Fruit fly (Drosophila melanogaster) whole organism, embryonic: Measurements from ENCODE around the gene mRpL49.

ENCODE experiments used
- CG10209 ChIP-seq: fragments of 200-800 bp; sonication (Bioruptor generic); optimal IDR thresholded peaks from 3 replicates; lab custom pipeline; 2017; ENCODE audit warnings: missing biosample characterization, mild to moderate bottlenecking, missing genetic modification characterization, missing genetic modification reagents
- CG10462 ChIP-seq: fragments of 200-800 bp; sonication (Bioruptor generic); optimal IDR thresholded peaks from 2 replicates; lab custom pipeline; 2016; ENCODE audit warnings: missing biosample characterization, missing genetic modification characterization
- CG13424 ChIP-seq: fragments of 200-800 bp; sonication (Bioruptor generic); optimal IDR thresholded peaks from 2 replicates; lab custom pipeline; 2019; ENCODE audit warnings: missing biosample characterization, mild to moderate bottlenecking, missing genetic modification characterization, moderate library complexity
- CG15514 ChIP-seq: fragments of 200-800 bp; sonication (Bioruptor generic); optimal IDR thresholded peaks from 3 replicates; lab custom pipeline; 2017; ENCODE audit warnings: missing biosample characterization, missing genetic modification characterization, mild to moderate bottlenecking, moderate library complexity, missing genetic modification reagents
- CG16815 ChIP-seq: fragments of 200-800 bp; sonication (Bioruptor generic); optimal IDR thresholded peaks from 3 replicates; lab custom pipeline; 2017; ENCODE audit warnings: missing biosample characterization, mild to moderate bottlenecking, missing genetic modification characterization
- CG17186 ChIP-seq: fragments of 200-800 bp; sonication (Bioruptor generic); optimal IDR thresholded peaks from 3 replicates; lab custom pipeline; 2017; ENCODE audit warnings: missing biosample characterization, missing genetic modification reagents, missing genetic modification characterization
- CG17612 ChIP-seq: fragments of 200-800 bp; sonication (Bioruptor generic); IDR thresholded peaks from 2 replicates; pipeline ENCODE4 v1.3.6; 2022; ENCODE audit warnings: missing biosample characterization, missing genetic modification characterization
- CG18011 ChIP-seq: fragments of 200-800 bp; sonication (Bioruptor generic); optimal IDR thresholded peaks from 2 replicates; lab custom pipeline; 2017; ENCODE audit warnings: missing biosample characterization, missing genetic modification characterization, mild to moderate bottlenecking, moderate library complexity, missing genotype
- CG2712 ChIP-seq: fragments of 200-800 bp; optimal IDR thresholded peaks from 3 replicates; lab custom pipeline; 2019; ENCODE audit warnings: missing biosample characterization, mild to moderate bottlenecking, missing genetic modification characterization, moderate library complexity
- CG3065 ChIP-seq: fragments of 200-800 bp; sonication (Bioruptor generic); optimal IDR thresholded peaks from 2 replicates; lab custom pipeline; 2016; ENCODE audit warnings: missing biosample characterization, missing genetic modification characterization
- CG3281 ChIP-seq: fragments of 200-800 bp; sonication (Bioruptor generic); optimal IDR thresholded peaks from 3 replicates; lab custom pipeline; 2017; ENCODE audit warnings: missing biosample characterization, mild to moderate bottlenecking, missing genetic modification characterization
- CG34224 ChIP-seq: fragments of 200-800 bp; sonication (Bioruptor generic); IDR thresholded peaks from 3 replicates; pipeline ENCODE4 v1.3.6; 2022; ENCODE audit warnings: missing biosample characterization, missing genetic modification characterization; ENCODE audit not compliant: partially characterized antibody
- CG34376 ChIP-seq: fragments of 200-800 bp; sonication (Bioruptor generic); optimal IDR thresholded peaks from 2 replicates; lab custom pipeline; 2018; ENCODE audit warnings: missing biosample characterization, mild to moderate bottlenecking, missing genetic modification characterization
- CG34422 ChIP-seq: fragments of 200-800 bp; sonication (Bioruptor generic); IDR thresholded peaks from 3 replicates; pipeline ENCODE4 v1.3.6; 2022; ENCODE audit warnings: missing biosample characterization, missing genetic modification characterization
- CG3847 ChIP-seq: fragments of 200-800 bp; sonication (Bioruptor generic); IDR thresholded peaks from 2 replicates; pipeline ENCODE4 v1.3.6; 2022; ENCODE audit warnings: missing biosample characterization, missing genetic modification characterization
- CG6683 ChIP-seq: fragments of 200-800 bp; sonication (Bioruptor generic); optimal IDR thresholded peaks from 2 replicates; lab custom pipeline; 2017; ENCODE audit warnings: missing biosample characterization, mild to moderate bottlenecking, missing genetic modification characterization, missing genetic modification reagents
- CG6765 ChIP-seq: fragments of 200-800 bp; sonication (Bioruptor generic); optimal IDR thresholded peaks from 3 replicates; lab custom pipeline; 2017; ENCODE audit warnings: missing biosample characterization, mild to moderate bottlenecking, missing genetic modification characterization
- CG6791 ChIP-seq: fragments of 200-800 bp; sonication (Bioruptor generic); IDR thresholded peaks from 3 replicates; pipeline ENCODE4 v1.3.6; 2022; ENCODE audit warnings: missing biosample characterization, missing genetic modification characterization; ENCODE audit not compliant: partially characterized antibody
- CG7357 ChIP-seq: fragments of 200-800 bp; sonication (Bioruptor generic); IDR thresholded peaks from 3 replicates; pipeline ENCODE4 v1.3.6; 2022; ENCODE audit warnings: missing biosample characterization, missing genetic modification characterization
- CG8944 ChIP-seq: fragments of 200-800 bp; sonication (Bioruptor generic); optimal IDR thresholded peaks from 3 replicates; lab custom pipeline; 2016; ENCODE audit warnings: missing biosample characterization, missing genetic modification characterization
- D ChIP-seq, 2 experiments: fragments of 200-800 bp in 1 of 2; fragments of >200 bp in 1 of 2; sonication (Bioruptor generic) in 1 of 2; optimal IDR thresholded peaks; 2 replicates in 1 of 2; 3 replicates in 1 of 2; lab custom pipeline; 2017; ENCODE audit warnings: mild to moderate bottlenecking in 1 of 2, missing biosample characterization in 1 of 2, missing genetic modification characterization in 1 of 2, missing genetic modification reagents in 1 of 2
- Dad ChIP-seq: fragments of 200-800 bp; sonication (Bioruptor generic); optimal IDR thresholded peaks from 3 replicates; lab custom pipeline; 2016; ENCODE audit warnings: missing biosample characterization, missing genetic modification characterization
- Dp ChIP-seq: fragments of 200-800 bp; sonication (Bioruptor generic); optimal IDR thresholded peaks from 2 replicates; lab custom pipeline; 2018; ENCODE audit warnings: missing biosample characterization, mild to moderate bottlenecking, missing genetic modification characterization, moderate library complexity
- Drgx ChIP-seq: fragments of 200-800 bp; sonication (Bioruptor generic); IDR thresholded peaks from 2 replicates; pipeline ENCODE4 v1.3.6; 2022; ENCODE audit warnings: missing biosample characterization, missing genetic modification characterization
- E2f2 ChIP-seq: fragments of 200-800 bp; sonication (Bioruptor generic); IDR thresholded peaks from 2 replicates; pipeline ENCODE4 v1.3.6; 2022; ENCODE audit warnings: missing biosample characterization, missing genetic modification characterization
- ERR ChIP-seq: fragments of 200-800 bp; sonication (Bioruptor generic); optimal IDR thresholded peaks from 2 replicates; lab custom pipeline; 2016; ENCODE audit warnings: missing biosample characterization, missing genetic modification characterization
- Ets97D ChIP-seq: fragments of 200-800 bp; sonication (Bioruptor generic); optimal IDR thresholded peaks from 3 replicates; lab custom pipeline; 2016; ENCODE audit warnings: missing biosample characterization, missing genetic modification characterization
- H2.0 ChIP-seq: fragments of 200-800 bp; sonication (Bioruptor generic); IDR thresholded peaks from 2 replicates; pipeline ENCODE4 v1.3.6; 2022; ENCODE audit warnings: missing biosample characterization, missing genetic modification characterization
- HLH4C ChIP-seq: fragments of 200-800 bp; sonication (Bioruptor generic); IDR thresholded peaks from 3 replicates; pipeline ENCODE4 v1.3.6; 2022; ENCODE audit warnings: missing biosample characterization, missing genetic modification characterization; ENCODE audit not compliant: partially characterized antibody
- HLH54F ChIP-seq: fragments of 200-800 bp; sonication (Bioruptor generic); optimal IDR thresholded peaks from 3 replicates; lab custom pipeline; 2016; ENCODE audit warnings: missing biosample characterization, missing genetic modification characterization
- HmgD ChIP-seq: fragments of 200-800 bp; sonication (Bioruptor generic); optimal IDR thresholded peaks from 3 replicates; lab custom pipeline; 2016; ENCODE audit warnings: missing biosample characterization, missing genetic modification characterization
- Hmr ChIP-seq: fragments of 200-800 bp; sonication (Bioruptor generic); optimal IDR thresholded peaks from 3 replicates; lab custom pipeline; 2017; ENCODE audit warnings: mild to moderate bottlenecking, missing biosample characterization, missing genetic modification reagents, missing genetic modification characterization
- Oli ChIP-seq: fragments of 200-800 bp; sonication (Bioruptor generic); optimal IDR thresholded peaks from 2 replicates; lab custom pipeline; 2018; ENCODE audit warnings: missing biosample characterization, mild to moderate bottlenecking, missing genetic modification characterization, moderate library complexity
- Poxn ChIP-seq: fragments of 200-800 bp; sonication (Bioruptor generic); IDR thresholded peaks from 2 replicates; pipeline ENCODE4 v1.3.6; 2022; ENCODE audit warnings: missing biosample characterization, missing genetic modification characterization
- Sry-δ ChIP-seq: fragments of 200-800 bp; sonication (Bioruptor generic); optimal IDR thresholded peaks from 2 replicates; lab custom pipeline; 2016; ENCODE audit warnings: missing biosample characterization, missing genetic modification characterization
- Ssrp ChIP-seq: fragments of 200-800 bp; sonication (Bioruptor generic); optimal IDR thresholded peaks from 2 replicates; lab custom pipeline; 2018; ENCODE audit warnings: missing biosample characterization, mild to moderate bottlenecking, missing genetic modification characterization, moderate library complexity
- Vsx1 ChIP-seq: fragments of 200-800 bp; sonication (Bioruptor generic); optimal IDR thresholded peaks from 2 replicates; lab custom pipeline; 2017; ENCODE audit warnings: missing biosample characterization, mild to moderate bottlenecking, missing genetic modification characterization, missing genetic modification reagents
- abd-A ChIP-seq: fragments of 200-800 bp; sonication (Bioruptor generic); optimal IDR thresholded peaks from 3 replicates; lab custom pipeline; 2019; ENCODE audit warnings: missing biosample characterization, mild to moderate bottlenecking, missing genetic modification characterization, moderate library complexity
- bab2 ChIP-seq: fragments of 200-800 bp; sonication (Bioruptor generic); optimal IDR thresholded peaks from 2 replicates; lab custom pipeline; 2016; ENCODE audit warnings: missing biosample characterization, missing genetic modification characterization
- bowl ChIP-seq: fragments of 200-800 bp; sonication (Bioruptor generic); IDR thresholded peaks from 2 replicates; pipeline ENCODE4 v1.3.6; 2022; ENCODE audit warnings: missing biosample characterization, missing genetic modification characterization
- eyg ChIP-seq: fragments of 200-800 bp; sonication (Bioruptor generic); optimal IDR thresholded peaks from 3 replicates; lab custom pipeline; 2016; ENCODE audit warnings: missing biosample characterization, missing genetic modification characterization
- jing ChIP-seq: fragments of 200-800 bp; sonication (Bioruptor generic); optimal IDR thresholded peaks from 2 replicates; lab custom pipeline; 2018; ENCODE audit warnings: missing biosample characterization, mild to moderate bottlenecking, missing genetic modification characterization
- lbe ChIP-seq: fragments of 200-800 bp; sonication (Bioruptor generic); optimal IDR thresholded peaks from 2 replicates; lab custom pipeline; 2016; ENCODE audit warnings: missing biosample characterization, mild to moderate bottlenecking, missing genetic modification characterization
- lola ChIP-seq, 3 experiments: fragments of >200 bp in 2 of 3; fragments of 200-800 bp in 1 of 3; sonication (Bioruptor generic) in 1 of 3; optimal IDR thresholded peaks; 2 replicates each; lab custom pipeline; 2017 to 2019; ENCODE audit warnings: missing biosample characterization in 3 of 3, missing genetic modification characterization in 3 of 3, mild to moderate bottlenecking in 1 of 3, moderate library complexity in 1 of 3
- mld ChIP-seq: fragments of 200-800 bp; sonication (Bioruptor generic); IDR thresholded peaks from 3 replicates; pipeline ENCODE4 v1.3.6; 2022; ENCODE audit warnings: missing biosample characterization, missing genetic modification characterization; ENCODE audit not compliant: partially characterized antibody
- pb ChIP-seq: fragments of 200-800 bp; sonication (Bioruptor generic); optimal IDR thresholded peaks from 3 replicates; lab custom pipeline; 2016; ENCODE audit warnings: missing biosample characterization, missing genetic modification characterization
- peb ChIP-seq: fragments of 200-800 bp; sonication (Bioruptor generic); IDR thresholded peaks from 2 replicates; pipeline ENCODE4 v1.3.6; 2022; ENCODE audit warnings: missing biosample characterization, missing genetic modification characterization
- ranshi ChIP-seq: fragments of 200-800 bp; sonication (Bioruptor generic); IDR thresholded peaks from 2 replicates; pipeline ENCODE4 v1.3.6; 2022; ENCODE audit warnings: missing biosample characterization, missing genetic modification characterization
- sens ChIP-seq: fragments of 200-800 bp; sonication (Bioruptor generic); peaks from one replicate; lab custom pipeline; 2016; ENCODE audit warnings: missing biosample characterization, missing genetic modification characterization
- sim ChIP-seq: fragments of 200-800 bp; sonication (Bioruptor generic); IDR thresholded peaks from 2 replicates; pipeline ENCODE4 v1.3.6; 2022; ENCODE audit warnings: missing biosample characterization, missing genetic modification characterization

Gene mRpL49

DNA sequence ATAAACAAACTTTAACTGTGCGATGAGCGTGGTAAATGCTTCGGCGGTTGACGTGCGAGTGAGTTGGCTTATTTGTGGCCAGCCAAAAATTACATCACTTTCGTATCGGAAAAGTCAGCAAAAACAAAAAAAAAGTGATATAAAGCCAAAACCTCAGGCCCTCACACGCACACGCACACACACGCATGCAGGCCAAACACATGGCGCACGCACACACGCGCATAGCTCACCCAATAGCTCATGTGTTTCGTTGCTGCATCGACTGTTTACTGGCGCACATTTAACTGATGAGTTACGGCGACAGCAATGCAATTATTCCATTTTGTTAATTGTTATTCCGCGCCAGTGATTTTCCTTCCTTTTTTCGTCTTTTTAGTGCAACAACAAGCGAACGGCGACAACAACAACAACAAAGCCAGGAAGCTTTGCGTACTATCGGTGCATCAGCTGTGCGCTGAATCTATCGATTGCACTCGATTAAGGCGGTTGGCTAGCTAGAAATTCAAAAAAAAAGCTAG lies 3.7 kb upstream of the mRpL49 start, which contains the start of gene Flad1 (continued):
- TF ChIP-seq Vsx1 (GFP tag; lab: Kevin White, UChicago) = no peak
- no peak for TF ChIP-seq CG8944 (GFP tag; lab: Kevin White, UChicago)
- TF ChIP-seq CG6683 (GFP tag; lab: Kevin White, UChicago) = no peak
- no peak for TF ChIP-seq bowl
- TF ChIP-seq CG34224 (GFP tag; lab: Robert Waterston, UW) = no peak
- no peak for TF ChIP-seq jing
- no peak for TF ChIP-seq H2.0 (GFP tag; lab: Robert Waterston, UW)
- peak; percentile 37; the same call in 1 of the 3 replicates for TF ChIP-seq mld (GFP tag; lab: Robert Waterston, UW)
- TF ChIP-seq CG16815 = no peak
- no peak for TF ChIP-seq CG6765 (GFP tag; lab: Kevin White, UChicago)
- peak; percentile 56; the same call in 1 of the 3 replicates for TF ChIP-seq HLH4C (GFP tag; lab: Robert Waterston, UW)
- no peak for TF ChIP-seq Poxn (GFP tag; lab: Robert Waterston, UW)
- TF ChIP-seq ERR (GFP tag; lab: Kevin White, UChicago) = no peak
- peak; percentile 80 for TF ChIP-seq Dp (GFP tag; lab: Kevin White, UChicago)
- no peak for TF ChIP-seq Dad (GFP tag; lab: Kevin White, UChicago)
- no peak for TF ChIP-seq peb (GFP tag; lab: Robert Waterston, UW)
- TF ChIP-seq sim (GFP tag; lab: Robert Waterston, UW) = no peak
- TF ChIP-seq CG2712 (tag; lab: Kevin White, UChicago) = no peak
- TF ChIP-seq CG17612 = no peak
- TF ChIP-seq HLH54F (GFP tag; lab: Kevin White, UChicago) = no peak
- no peak for TF ChIP-seq D (optimal IDR thresholded peaks at IDR 0.05; lab: Kevin White, UChicago)
- no peak for TF ChIP-seq D (GFP tag; optimal IDR thresholded peaks at IDR 0.05; lab: Kevin White, UChicago)
- TF ChIP-seq CG7357 (GFP tag; lab: Robert Waterston, UW) = no peak
- TF ChIP-seq Ets97D (GFP tag; lab: Kevin White, UChicago) = no peak
- peak; percentile 86 for TF ChIP-seq CG17186 (GFP tag; lab: Kevin White, UChicago)
- TF ChIP-seq lola (GFP tag; optimal IDR thresholded peaks at IDR 0.05; lab: Kevin White, UChicago) = no peak
- no peak for TF ChIP-seq CG3281
- TF ChIP-seq CG34422 (GFP tag; lab: Robert Waterston, UW) = peak; percentile 25; the same call in 1 of the 3 replicates
- no peak for TF ChIP-seq CG10209
- no peak for TF ChIP-seq CG15514 (GFP tag; lab: Kevin White, UChicago)
- no peak for TF ChIP-seq CG3847 (GFP tag; lab: Robert Waterston, UW)
- TF ChIP-seq Hmr (GFP tag; lab: Kevin White, UChicago) = no peak
- TF ChIP-seq Ssrp (tag; lab: Kevin White, UChicago) = no peak
- no peak for TF ChIP-seq eyg (GFP tag; lab: Kevin White, UChicago)
- TF ChIP-seq lbe (GFP tag; lab: Kevin White, UChicago) = no peak
- no peak for TF ChIP-seq CG3065 (GFP tag; lab: Kevin White, UChicago)
- TF ChIP-seq Sry-δ (GFP tag; lab: Kevin White, UChicago) = peak; percentile 45
- peak; percentile 16 for TF ChIP-seq abd-A
- TF ChIP-seq Oli (tag; lab: Kevin White, UChicago) = no peak
- TF ChIP-seq CG6791 = no peak
- TF ChIP-seq HmgD (GFP tag; lab: Kevin White, UChicago) = no peak
- TF ChIP-seq Drgx (GFP tag; lab: Robert Waterston, UW) = no peak
- no peak for TF ChIP-seq CG13424 (tag; lab: Kevin White, UChicago)
- TF ChIP-seq CG34376 = peak; percentile 48
- TF ChIP-seq CG18011 (GFP tag; lab: Kevin White, UChicago) = no peak
- no peak for TF ChIP-seq pb (GFP tag; lab: Kevin White, UChicago)
- TF ChIP-seq sens (GFP tag; lab: Kevin White, UChicago) = peak; percentile 17
- TF ChIP-seq E2f2 (GFP tag; lab: Robert Waterston, UW) = peak; percentile 86
- no peak for TF ChIP-seq CG10462 (GFP tag; lab: Kevin White, UChicago)
- TF ChIP-seq bab2 (GFP tag; lab: Kevin White, UChicago) = no peak
- no peak for TF ChIP-seq ranshi (GFP tag; lab: Robert Waterston, UW)
